Worm (Caenorhabditis elegans) whole organism, L3 larva: ENCODE data around the gene Y54G11A.4.
"Not testable (repeated sequence)": the region's sequence is repeated elsewhere in the genome, so short reads cannot be mapped to it uniquely, and the experiment has no call there.

ENCODE experiments used
- aly-2 ChIP-seq: fragments of 150-350 bp; optimal IDR thresholded peaks from 2 replicates; lab custom pipeline; 2014; ENCODE audit warnings: missing biosample characterization, missing genetic modification characterization
- ama-1 ChIP-seq: fragments of 150-350 bp; optimal IDR thresholded peaks from 2 replicates; lab custom pipeline; 2018
- ceh-82 ChIP-seq: fragments of 150-350 bp; optimal IDR thresholded peaks from 2 replicates; lab custom pipeline; 2014; ENCODE audit warnings: missing biosample characterization, missing genetic modification characterization
- ceh-9 ChIP-seq: sonication (generic microtip); optimal IDR thresholded peaks from 2 replicates; lab custom pipeline; 2018; ENCODE audit warnings: missing biosample characterization, missing genetic modification characterization
- egl-27 ChIP-seq: sonication (generic microtip); optimal IDR thresholded peaks from 4 replicates; lab custom pipeline; 2017; ENCODE audit warnings: missing biosample characterization, missing genetic modification reagents, missing genetic modification characterization
- egl-5 ChIP-seq: fragments of 150-350 bp; optimal IDR thresholded peaks from 2 replicates; lab custom pipeline; 2017; ENCODE audit warnings: missing biosample characterization, missing genetic modification reagents, missing genetic modification characterization, inconsistent platforms
- elt-1 ChIP-seq: fragments of 150-350 bp; optimal IDR thresholded peaks from 2 replicates; lab custom pipeline; 2014; ENCODE audit warnings: missing biosample characterization, missing genetic modification characterization
- elt-2 ChIP-seq: sonication (generic microtip); optimal IDR thresholded peaks from 2 replicates; lab custom pipeline; 2016; ENCODE audit warnings: missing genetic modification reagents, mild to moderate bottlenecking, missing genetic modification characterization, missing compliant biosample characterization
- elt-3 ChIP-seq, 3 experiments: fragments of 150-350 bp in 1 of 3; sonication (generic microtip) in 2 of 3; optimal IDR thresholded peaks; 2 replicates in 2 of 3; 4 replicates in 1 of 3; lab custom pipeline; 2014 to 2017; ENCODE audit warnings: missing biosample characterization in 3 of 3, missing genetic modification characterization in 3 of 3
- eor-1 ChIP-seq, 2 experiments: fragments of 150-350 bp; optimal IDR thresholded peaks; 2 replicates each; lab custom pipeline; 2014 to 2018; ENCODE audit warnings: missing biosample characterization in 2 of 2, missing genetic modification characterization in 2 of 2
- fkh-10 ChIP-seq: sonication (generic microtip); optimal IDR thresholded peaks from 2 replicates; lab custom pipeline; 2017; ENCODE audit warnings: missing biosample characterization, missing genetic modification reagents, missing genetic modification characterization
- fos-1 ChIP-seq: fragments of 150-350 bp; optimal IDR thresholded peaks from 2 replicates; lab custom pipeline; 2014; ENCODE audit warnings: missing biosample characterization, missing genetic modification characterization
- hmg-11 ChIP-seq: sonication (generic microtip); optimal IDR thresholded peaks from 2 replicates; lab custom pipeline; 2016; ENCODE audit warnings: missing genetic modification characterization, missing compliant biosample characterization
- lin-15B ChIP-seq: fragments of 150-350 bp; optimal IDR thresholded peaks from 2 replicates; lab custom pipeline; 2014; ENCODE audit warnings: missing biosample characterization, missing genetic modification characterization
- mml-1 ChIP-seq: fragments of 150-350 bp; sonication (generic microtip); optimal IDR thresholded peaks from 3 replicates; lab custom pipeline; 2014; ENCODE audit warnings: missing biosample characterization, missing genetic modification characterization
- nhr-12 ChIP-seq: fragments of 150-350 bp; optimal IDR thresholded peaks from 2 replicates; lab custom pipeline; 2014; ENCODE audit warnings: missing biosample characterization, missing genetic modification characterization
- nhr-23 ChIP-seq: fragments of 150-350 bp; optimal IDR thresholded peaks from 2 replicates; lab custom pipeline; 2014; ENCODE audit warnings: missing biosample characterization, missing genetic modification reagents, missing genetic modification characterization
- nhr-237 ChIP-seq: fragments of 150-350 bp; optimal IDR thresholded peaks from 2 replicates; lab custom pipeline; 2014; ENCODE audit warnings: missing biosample characterization, missing genetic modification characterization
- nhr-43 ChIP-seq: sonication (generic microtip); optimal IDR thresholded peaks from 2 replicates; lab custom pipeline; 2016; ENCODE audit warnings: mild to moderate bottlenecking, missing genetic modification characterization, missing compliant biosample characterization; ENCODE audit not compliant: poor library complexity, severe bottlenecking
- nhr-67 ChIP-seq: fragments of 150-350 bp; optimal IDR thresholded peaks from 2 replicates; lab custom pipeline; 2014; ENCODE audit warnings: missing biosample characterization, missing genetic modification characterization
- nhr-76 ChIP-seq: fragments of 150-350 bp; sonication (generic microtip); optimal IDR thresholded peaks from 5 replicates; lab custom pipeline; 2014; ENCODE audit warnings: missing biosample characterization, missing genetic modification characterization
- pha-4 ChIP-seq: fragments of 150-350 bp; optimal IDR thresholded peaks from 2 replicates; lab custom pipeline; 2014; ENCODE audit warnings: missing biosample characterization, missing genetic modification reagents, missing genetic modification characterization
- pqm-1 ChIP-seq: fragments of 150-350 bp; optimal IDR thresholded peaks from 2 replicates; lab custom pipeline; 2017; ENCODE audit warnings: missing biosample characterization, missing genetic modification characterization, inconsistent platforms
- sea-2 ChIP-seq: fragments of 150-350 bp; sonication (generic microtip); optimal IDR thresholded peaks from 4 replicates; lab custom pipeline; 2014; ENCODE audit warnings: missing biosample characterization, missing genetic modification reagents, missing genetic modification characterization
- skn-1 ChIP-seq: fragments of 150-350 bp; optimal IDR thresholded peaks from 2 replicates; lab custom pipeline; 2014; ENCODE audit warnings: missing biosample characterization, missing genetic modification characterization
- unc-39 ChIP-seq: sonication (generic microtip); optimal IDR thresholded peaks from 4 replicates; lab custom pipeline; 2017; ENCODE audit warnings: missing biosample characterization, missing genetic modification characterization

Gene Y54G11A.4

ce11 chrII:14297050-14297449, 4.4 kb downstream of the Y54G11A.4 start, which contains the start of gene Y54G11A.7:
Y54G11A.7 (plus strand) TSS chrII:14297305.
- peak; percentile 36 for TF ChIP-seq elt-2
- TF ChIP-seq, all 47 proteins: peak for 1; not testable (repeated sequence) for 46

ce11 chrII:14299254-14299759, 6.7 kb downstream of the Y54G11A.4 start:
- TF ChIP-seq unc-39 (tag; lab: Kevin White, UChicago) (no peak), mml-1 (no peak), nhr-76 (tag; lab: Kevin White, UChicago) (no peak), elt-2 (peak; percentile 20), egl-5 (no peak), elt-3 (tag; optimal IDR thresholded peaks at IDR 0.05; lab: Kevin White, UChicago) (no peak), aly-2 (tag; lab: Kevin White, UChicago) (no peak), nhr-23 (tag; lab: Kevin White, UChicago) (no peak), pqm-1 (tag; lab: Kevin White, UChicago) (no peak)

- not testable (repeated sequence) for TF ChIP-seq egl-27, nhr-43, nhr-67 (tag; lab: Kevin White, UChicago)
- TF ChIP-seq, all 47 proteins: peak for 0; not testable (repeated sequence) for 47
Measured at ce11 chrII:14301927-14302326, 9.3 kb downstream of the Y54G11A.4 start, which contains the start of gene ctl-2. ctl-2 (minus strand) TSS chrII:14302027.

DNA sequence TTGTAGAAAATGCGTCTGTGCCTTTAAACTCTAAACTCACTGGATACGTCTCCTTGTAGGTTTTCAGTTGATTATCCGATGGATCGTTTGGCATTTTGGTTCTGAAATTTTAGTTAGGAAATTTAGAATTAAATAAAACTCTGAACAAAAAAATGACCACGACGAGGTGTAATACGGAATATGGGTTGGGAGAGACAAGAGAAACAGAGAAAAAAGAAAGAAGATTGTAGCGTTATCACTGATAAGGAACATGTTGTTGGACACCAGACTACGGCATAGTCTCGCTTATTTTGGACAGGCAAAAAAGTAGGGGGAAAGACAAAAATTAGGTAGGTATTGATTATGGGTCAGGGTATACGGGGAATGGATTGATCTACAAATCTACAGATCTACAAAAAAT, 13.5 kb downstream of the Y54G11A.4 start, which contains the start of gene ctl-1:
Gene ctl-1, minus strand, starts transcription at position 101 of the 400 bp plus-strand sequence.
- not testable (repeated sequence) for TF ChIP-seq ama-1 (lab: Kevin White, UChicago); elt-1 (tag; lab: Kevin White, UChicago); fkh-10 (GFP tag; lab: Kevin White, UChicago)

- no peak for TF ChIP-seq nhr-43 (tag; lab: Kevin White, UChicago)
- TF ChIP-seq eor-1 (tag; optimal IDR thresholded peaks at IDR 0.05; lab: Kevin White, UChicago) = no peak
- TF ChIP-seq lin-15B (tag; lab: Kevin White, UChicago) = no peak
- no peak for TF ChIP-seq ceh-9 (tag; lab: Kevin White, UChicago)
- TF ChIP-seq sea-2 (GFP tag; lab: Kevin White, UChicago) = no peak
- TF ChIP-seq fkh-10 (GFP tag; lab: Kevin White, UChicago) = no peak
Measured at ce11 chrII:14310729-14311388, 18.2 kb downstream of the Y54G11A.4 start, which contains the start of gene ctl-3. ctl-3 (minus strand) TSS chrII:14310779.

ce11 chrII:14311537-14311936, 18.9 kb downstream of the Y54G11A.4 start:
- TF ChIP-seq pha-4 (tag; lab: Kevin White, UChicago) (peak; percentile 16), hmg-11 (tag; lab: Kevin White, UChicago) (no peak), ceh-82 (tag; lab: Kevin White, UChicago) (no peak), skn-1 (tag; lab: Kevin White, UChicago) (peak; percentile 5), nhr-67 (tag; lab: Kevin White, UChicago) (no peak)

ce11 chrII:14312182-14312581, 19.6 kb downstream of the Y54G11A.4 start:
- no peak for TF ChIP-seq fkh-10 (GFP tag; lab: Kevin White, UChicago)
- no peak for TF ChIP-seq pqm-1 (tag; lab: Kevin White, UChicago)
- TF ChIP-seq nhr-12 (tag; lab: Kevin White, UChicago) = no peak
- no peak for TF ChIP-seq pha-4 (tag; lab: Kevin White, UChicago)
- no peak for TF ChIP-seq hmg-11 (tag; lab: Kevin White, UChicago)

DNA sequence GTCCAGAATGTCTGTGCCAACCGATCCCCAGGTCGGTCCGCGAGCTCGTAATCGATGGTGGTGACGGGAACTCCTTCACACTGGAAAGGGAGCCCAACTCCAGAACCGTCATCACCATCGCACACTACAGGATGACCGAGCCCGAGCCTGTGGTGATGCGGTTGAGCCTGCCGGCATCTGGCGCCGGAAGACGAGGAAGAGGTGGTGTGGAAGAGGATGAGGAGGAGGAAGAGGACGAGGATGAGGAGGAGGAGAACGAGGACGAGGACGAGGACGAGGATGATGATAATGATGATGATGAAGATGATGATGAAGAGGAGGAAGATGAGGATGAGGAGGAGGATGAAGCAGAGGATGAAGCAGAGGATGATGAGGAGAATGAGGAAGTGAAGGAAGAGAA, 25.4 kb downstream of the Y54G11A.4 start, which contains the start of gene Y54G11A.14:
Gene Y54G11A.14, plus strand, starts transcription at position 132 of the 400 bp plus-strand sequence.
- TF ChIP-seq pha-4 (tag; lab: Kevin White, UChicago) (no peak), nhr-237 (no peak), aly-2 (tag; lab: Kevin White, UChicago) (no peak), fos-1 (tag; lab: Kevin White, UChicago) (no peak), nhr-67 (tag; lab: Kevin White, UChicago) (no peak)
